Worm (Caenorhabditis elegans): ENCODE results near the gene ZK354.2.

- no peak for TF ChIP-seq ztf-4 (tag; optimal IDR thresholded peaks at IDR 0.05)
- TF ChIP-seq jun-1 (tag; optimal IDR thresholded peaks at IDR 0.05): no peak
- TF ChIP-seq nhr-12 (tag; optimal IDR thresholded peaks at IDR 0.05): no peak
- TF ChIP-seq aha-1 (tag; optimal IDR thresholded peaks at IDR 0.05): no peak
- no peak for TF ChIP-seq mdl-1 (tag; optimal IDR thresholded peaks at IDR 0.05)
- TF ChIP-seq unc-62 (GFP tag; optimal IDR thresholded peaks at IDR 0.05): no peak
Measured at ce11 chrIV:5318835-5319303, 5.7 kb downstream of the ZK354.2 start, which contains the start of gene slc-46A.
